Fruit fly (Drosophila melanogaster): ENCODE data around the gene Pp2C1.

The Pp2C1 gene

DNA sequence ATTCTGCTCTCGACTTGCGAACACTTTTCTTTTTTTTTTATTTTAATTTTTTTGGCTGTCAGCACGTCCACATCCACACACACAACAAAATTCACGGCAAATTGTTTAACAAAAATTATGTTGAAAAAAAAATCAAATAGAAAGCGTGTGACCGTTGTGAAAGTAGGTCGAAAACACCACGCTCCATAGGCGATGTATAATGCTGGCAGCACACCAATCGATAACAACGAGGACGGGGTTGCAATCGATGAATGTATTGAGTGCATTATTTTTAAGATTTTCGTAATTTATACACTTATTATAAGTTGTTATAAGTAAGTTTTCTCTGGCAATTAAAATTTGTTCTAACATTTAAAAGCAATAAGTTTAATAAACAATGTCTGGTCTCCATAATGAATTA is at the start of gene Pp2C1:
TSS of gene Pp2C1 (minus strand) at position 181 of the 400 bp plus-strand sequence.
- TF ChIP-seq spab (GFP tag; optimal IDR thresholded peaks at IDR 0.05) (no peak), OdsH (GFP tag; optimal IDR thresholded peaks at IDR 0.05) (no peak), eg (GFP tag; IDR thresholded peaks at IDR 0.05) (no peak), CG11762 (GFP tag; optimal IDR thresholded peaks at IDR 0.05; ENCODE audit: insufficient read depth) (no peak), CG9139 (GFP tag; optimal IDR thresholded peaks at IDR 0.05) (no peak), CG6163 (GFP tag; IDR thresholded peaks at IDR 0.05) (no peak), CG11902 (GFP tag; optimal IDR thresholded peaks at IDR 0.05) (no peak), CG6808 (GFP tag; optimal IDR thresholded peaks at IDR 0.05) (no peak), Smox (GFP tag; optimal IDR thresholded peaks at IDR 0.05) (no peak), CG10669 (GFP tag; optimal IDR thresholded peaks at IDR 0.05) (no peak)

dm6 chrX:4707237-4708066 is 20.7 kb upstream of the Pp2C1 start, which contains the start of gene Proc-R:
Proc-R (plus strand) TSS chrX:4707916.
- TF ChIP-seq CG7368 (GFP tag; optimal IDR thresholded peaks at IDR 0.05) (no peak), fkh (GFP tag; optimal IDR thresholded peaks at IDR 0.05) (no peak), CG6792 (GFP tag; optimal IDR thresholded peaks at IDR 0.05) (no peak), CG16779 (tag; optimal IDR thresholded peaks at IDR 0.05) (no peak), topi (GFP tag; optimal IDR thresholded peaks at IDR 0.05) (no peak), CG8632 (GFP tag; optimal IDR thresholded peaks at IDR 0.05) (no peak), spab (GFP tag; optimal IDR thresholded peaks at IDR 0.05) (no peak), achi (GFP tag; optimal IDR thresholded peaks at IDR 0.05) (no peak), Ets96B (tag; optimal IDR thresholded peaks at IDR 0.05) (no peak), ss (GFP tag; optimal IDR thresholded peaks at IDR 0.05) (no peak), CG10631 (GFP tag; optimal IDR thresholded peaks at IDR 0.05) (no peak), svp (GFP tag) (peak; percentile 80), fd85E (GFP tag; optimal IDR thresholded peaks at IDR 0.05) (no peak), cyc (GFP tag; optimal IDR thresholded peaks at IDR 0.05) (no peak), eg (GFP tag; IDR thresholded peaks at IDR 0.05) (0 out of 3 replicates have a peak, but pooled peaks have one; percentile 8), OdsH (GFP tag; optimal IDR thresholded peaks at IDR 0.05) (no peak), CG11902 (GFP tag; optimal IDR thresholded peaks at IDR 0.05) (no peak)

DNA sequence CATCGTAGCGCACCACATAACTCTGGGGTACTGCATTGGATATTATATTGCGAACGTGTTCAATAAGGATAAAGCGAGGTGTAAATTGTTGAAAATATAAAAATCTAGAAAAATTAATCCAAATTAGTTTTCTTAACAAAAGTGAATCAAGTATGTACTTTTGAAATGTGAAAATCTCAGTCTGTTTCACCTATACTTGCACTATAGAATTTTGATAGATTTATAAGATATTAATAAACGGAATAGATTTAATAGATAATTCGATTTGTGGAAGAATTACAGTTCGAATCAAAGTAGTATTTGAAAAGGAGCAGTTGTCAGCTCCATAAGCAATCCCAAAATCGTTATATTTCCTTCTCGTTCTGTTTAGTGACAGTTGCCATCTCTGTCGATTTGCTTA is 18.3 kb upstream of the Pp2C1 start, which contains the start of gene CG7024:
TSS of gene CG7024 (plus strand) at position 301 of the 400 bp plus-strand sequence.
- TF ChIP-seq CG3032 (tag; optimal IDR thresholded peaks at IDR 0.05): no peak

dm6 chrX:4702804-4703414 is 16.2 kb upstream of the Pp2C1 start:
- no peak for TF ChIP-seq CG1621 (tag; optimal IDR thresholded peaks at IDR 0.05)
- no peak for TF ChIP-seq achi (GFP tag; optimal IDR thresholded peaks at IDR 0.05)
- TF ChIP-seq CG6854 (GFP tag; optimal IDR thresholded peaks at IDR 0.05): no peak
- TF ChIP-seq CG6808 (GFP tag; optimal IDR thresholded peaks at IDR 0.05): no peak
- TF ChIP-seq CG10631 (GFP tag; optimal IDR thresholded peaks at IDR 0.05): no peak
- TF ChIP-seq vri (GFP tag; optimal IDR thresholded peaks at IDR 0.05): peak; percentile 79
- TF ChIP-seq Hr4 (GFP tag; optimal IDR thresholded peaks at IDR 0.05): no peak
- peak; percentile 42 for TF ChIP-seq Hr39 (GFP tag; optimal IDR thresholded peaks at IDR 0.05)
- peak; percentile 61 for TF ChIP-seq Eip78C (GFP tag)

DNA sequence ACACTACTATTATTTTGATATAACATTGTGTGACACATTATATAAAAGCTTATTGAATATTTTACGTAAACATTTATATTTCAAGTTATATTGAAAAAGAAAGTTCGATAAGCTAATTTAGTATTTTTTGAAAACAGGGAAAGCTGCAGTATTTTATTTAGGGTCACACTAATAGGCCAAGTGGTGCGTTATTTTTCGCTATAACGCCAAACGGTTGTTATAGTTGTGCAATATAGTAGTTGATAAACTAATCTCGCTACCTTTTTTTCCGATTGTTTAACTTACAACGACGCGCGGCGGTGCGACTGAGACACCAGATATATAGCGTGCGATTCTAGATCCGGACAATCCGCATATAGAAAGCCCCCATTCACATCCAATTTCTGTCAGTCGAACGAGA is 15.4 kb upstream of the Pp2C1 start, which contains the start of gene Pdha:
TSS of gene Pdha (plus strand) at position 167 of the 400 bp plus-strand sequence.
- TF ChIP-seq vri (GFP tag; optimal IDR thresholded peaks at IDR 0.05): peak; percentile 24
- TF ChIP-seq fkh (GFP tag; optimal IDR thresholded peaks at IDR 0.05): no peak
- no peak for TF ChIP-seq Hr38 (GFP tag; optimal IDR thresholded peaks at IDR 0.05)
- peak; percentile 13 for TF ChIP-seq dsx (GFP tag; optimal IDR thresholded peaks at IDR 0.05; ENCODE audit: poor library complexity, severe bottlenecking)
- TF ChIP-seq Sox14 (GFP tag; optimal IDR thresholded peaks at IDR 0.05): no peak
- TF ChIP-seq Hr4 (GFP tag; optimal IDR thresholded peaks at IDR 0.05): no peak
- no peak for TF ChIP-seq ss (GFP tag; optimal IDR thresholded peaks at IDR 0.05)
- TF ChIP-seq Eip93F (GFP tag; optimal IDR thresholded peaks at IDR 0.05): no peak
- no peak for TF ChIP-seq CG6792 (GFP tag; optimal IDR thresholded peaks at IDR 0.05)
- no peak for TF ChIP-seq Ets96B (tag; optimal IDR thresholded peaks at IDR 0.05)
- TF ChIP-seq svp (GFP tag): peak; percentile 30

All from whole organism, prepupa.